Fruit fly (Drosophila melanogaster) whole organism, pupa: Measurements from ENCODE around the gene CG1896.

ENCODE experiments used
- CG10348 ChIP-seq: fragments of 200-800 bp; sonication (Bioruptor generic); IDR thresholded peaks from 2 replicates; pipeline ENCODE4 v1.3.6; 2022; ENCODE audit warnings: missing biosample characterization, missing genetic modification characterization
- CG14655 ChIP-seq: fragments of 200-800 bp; sonication (Bioruptor generic); optimal IDR thresholded peaks from 3 replicates; lab custom pipeline; 2017; ENCODE audit warnings: mild to moderate bottlenecking, missing biosample characterization, missing genetic modification reagents, missing genetic modification characterization
- CG32121 ChIP-seq: fragments of 200-800 bp; sonication (Bioruptor generic); IDR thresholded peaks from 2 replicates; pipeline ENCODE4 v1.3.6; 2022; ENCODE audit warnings: missing biosample characterization, missing genetic modification characterization
- CG34367 ChIP-seq: fragments of 200-800 bp; sonication (Bioruptor generic); optimal IDR thresholded peaks from 2 replicates; lab custom pipeline; 2018; ENCODE audit warnings: missing biosample characterization, mild to moderate bottlenecking, missing genetic modification characterization
- CG4496 ChIP-seq: fragments of 200-800 bp; sonication (Bioruptor generic); IDR thresholded peaks from 3 replicates; pipeline ENCODE4 v1.3.6; 2022; ENCODE audit warnings: missing biosample characterization, missing genetic modification characterization
- CG8159 ChIP-seq: fragments of 200-800 bp; sonication (Bioruptor generic); optimal IDR thresholded peaks from 3 replicates; lab custom pipeline; 2018; ENCODE audit warnings: missing biosample characterization, mild to moderate bottlenecking, missing genetic modification characterization, moderate library complexity
- CG8301 ChIP-seq: fragments of 200-800 bp; sonication (Bioruptor generic); optimal IDR thresholded peaks from 2 replicates; lab custom pipeline; 2018; ENCODE audit warnings: missing biosample characterization, mild to moderate bottlenecking, missing genetic modification characterization
- CG9948 ChIP-seq: fragments of 200-800 bp; sonication (Bioruptor generic); optimal IDR thresholded peaks from 2 replicates; lab custom pipeline; 2018; ENCODE audit warnings: missing biosample characterization, mild to moderate bottlenecking, missing genetic modification characterization, moderate library complexity
- D1 ChIP-seq: fragments of 200-800 bp; sonication (Bioruptor generic); optimal IDR thresholded peaks from 2 replicates; lab custom pipeline; 2018; ENCODE audit warnings: missing biosample characterization, mild to moderate bottlenecking, missing genetic modification characterization, moderate library complexity
- EcR ChIP-seq: fragments of 200-800 bp; sonication (Bioruptor generic); optimal IDR thresholded peaks from 3 replicates; lab custom pipeline; 2019; ENCODE audit warnings: missing biosample characterization, missing genetic modification characterization, mild to moderate bottlenecking, moderate library complexity, missing genetic modification reagents
- Ets98B ChIP-seq: fragments of 200-800 bp; sonication (Bioruptor generic); IDR thresholded peaks from 2 replicates; pipeline ENCODE4 v1.3.6; 2022; ENCODE audit warnings: missing biosample characterization, missing genetic modification characterization
- gl ChIP-seq: fragments of 200-800 bp; sonication (Bioruptor generic); optimal IDR thresholded peaks from 2 replicates; lab custom pipeline; 2018; ENCODE audit warnings: missing biosample characterization, mild to moderate bottlenecking, missing genetic modification characterization

dm6 chr3R:31743279-31743678, 803 bp upstream of the CG1896 start, which contains the start of gene Tbca:
- TF ChIP-seq CG9948 (tag; lab: Kevin White, UChicago) (no peak), CG34367 (tag; lab: Kevin White, UChicago) (no peak), CG8301 (tag; lab: Kevin White, UChicago) (no peak), CG4496 (GFP tag; lab: Robert Waterston, UW) (peak; percentile 61; the same call in 2 of the 3 replicates), Ets98B (GFP tag; lab: Robert Waterston, UW) (no peak), CG10348 (GFP tag; lab: Robert Waterston, UW) (no peak), D1 (tag; lab: Kevin White, UChicago) (no peak), EcR (GFP tag; lab: Kevin White, UChicago) (no peak), CG14655 (GFP tag; lab: Kevin White, UChicago) (no peak), CG32121 (GFP tag; lab: Robert Waterston, UW) (no peak), gl (tag; lab: Kevin White, UChicago) (peak; percentile 49), CG8159 (tag; lab: Kevin White, UChicago) (no peak)
